Fruit fly (Drosophila melanogaster) whole organism, adult: ENCODE results near the gene SerRS-m.

Experiments
- CG12768 ChIP-seq: fragments of 200-800 bp; sonication (Bioruptor generic); optimal IDR thresholded peaks from 2 replicates; lab custom pipeline; 2017; ENCODE audit warnings: missing biosample characterization, missing genetic modification characterization, mild to moderate bottlenecking, moderate library complexity, missing genetic modification reagents
- CG7045 ChIP-seq: fragments of 200-800 bp; sonication (Bioruptor generic); optimal IDR thresholded peaks from 2 replicates; lab custom pipeline; 2017; ENCODE audit warnings: missing biosample characterization, mild to moderate bottlenecking, missing genetic modification characterization
- Clk ChIP-seq: fragments of 200-800 bp; sonication (Bioruptor generic); optimal IDR thresholded peaks from 2 replicates; lab custom pipeline; 2017; ENCODE audit warnings: missing biosample characterization, missing genetic modification characterization
- cnc ChIP-seq, 2 experiments: fragments of >200 bp; optimal IDR thresholded peaks; 2 replicates each; lab custom pipeline; 2017
- kay ChIP-seq: fragments of 200-800 bp; sonication (Bioruptor generic); peaks from one replicate; lab custom pipeline; 2016; ENCODE audit warnings: missing biosample characterization, missing genetic modification characterization, borderline replicate concordance
- pad ChIP-seq: fragments of 200-800 bp; sonication (Bioruptor generic); optimal IDR thresholded peaks from 3 replicates; lab custom pipeline; 2017; ENCODE audit warnings: missing biosample characterization, missing genetic modification characterization, mild to moderate bottlenecking, moderate library complexity, missing genetic modification reagents
- tj ChIP-seq: fragments of 200-800 bp; sonication (Bioruptor generic); optimal IDR thresholded peaks from 3 replicates; lab custom pipeline; 2017; ENCODE audit warnings: missing biosample characterization, mild to moderate bottlenecking, missing genetic modification characterization, moderate library complexity

- no peak for TF ChIP-seq tj (GFP tag; lab: Kevin White, UChicago)
- no peak for TF ChIP-seq CG12768 (GFP tag; lab: Kevin White, UChicago)
- no peak for TF ChIP-seq CG7045 (GFP tag; lab: Kevin White, UChicago)
- no peak for TF ChIP-seq pad (GFP tag; lab: Kevin White, UChicago)
- TF ChIP-seq cnc (optimal IDR thresholded peaks at IDR 0.05; lab: Kevin White, UChicago): no peak
- TF ChIP-seq Clk (GFP tag; lab: Kevin White, UChicago): no peak
- no peak for TF ChIP-seq kay (GFP tag; lab: Kevin White, UChicago)
Observed at dm6 chr3R:15374397-15374796, 33.9 kb downstream of the SerRS-m start, which contains the start of gene Rbp.
